Fruit fly (Drosophila melanogaster): ENCODE measurements around the gene CIA30.

The CIA30 gene

DNA sequence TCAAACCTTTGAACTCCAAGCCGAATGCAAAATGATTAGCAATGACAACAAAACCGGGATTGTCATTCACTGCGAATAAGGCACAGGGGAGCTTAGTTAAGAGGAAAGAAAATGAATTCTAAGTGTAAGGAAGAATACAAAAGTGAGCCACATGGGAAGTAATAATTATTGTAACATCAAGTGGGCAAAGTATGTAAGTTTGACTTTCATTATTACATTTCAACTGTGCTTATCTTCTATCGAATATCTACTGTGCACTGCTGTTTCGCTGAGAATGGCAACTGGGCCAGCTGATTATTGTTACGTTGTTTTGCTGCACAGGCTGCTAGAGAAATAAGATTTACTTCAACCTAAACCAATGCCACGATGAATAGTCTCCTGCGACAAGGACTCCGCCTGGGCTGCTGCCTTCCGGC is at the start of gene CIA30, which contains the start of gene CG7601:
Gene CIA30 (plus strand): TSS at position 288 of the 416 bp plus-strand sequence.
Gene CG7601 (minus strand): TSS at position 68 of the 416 bp plus-strand sequence.
- peak; percentile 99 for TF ChIP-seq br (GFP tag; optimal IDR thresholded peaks at IDR 0.05)
- peak; percentile 98 for TF ChIP-seq Dfd (GFP tag; optimal IDR thresholded peaks at IDR 0.05)
- TF ChIP-seq Hr78 (GFP tag; optimal IDR thresholded peaks at IDR 0.05), result no peak
- TF ChIP-seq GATAd (GFP tag; optimal IDR thresholded peaks at IDR 0.05), result peak; percentile 94
- TF ChIP-seq brk (GFP tag; optimal IDR thresholded peaks at IDR 0.05), result no peak
- no peak for TF ChIP-seq tai (GFP tag; optimal IDR thresholded peaks at IDR 0.05)
- TF ChIP-seq CG32264 (GFP tag; optimal IDR thresholded peaks at IDR 0.05), result peak; percentile 98
- TF ChIP-seq OdsH (GFP tag; optimal IDR thresholded peaks at IDR 0.05), result peak; percentile 98
- peak; percentile 98 for TF ChIP-seq Jra (GFP tag; optimal IDR thresholded peaks at IDR 0.05)
- no peak for TF ChIP-seq N (GFP tag; optimal IDR thresholded peaks at IDR 0.05)
- peak; percentile 99 for TF ChIP-seq rgr (GFP tag; optimal IDR thresholded peaks at IDR 0.05)
- no peak for TF ChIP-seq pan (optimal IDR thresholded peaks at IDR 0.05)
- peak; percentile 99 for TF ChIP-seq Hnf4 (GFP tag; optimal IDR thresholded peaks at IDR 0.05)
- peak; percentile 100 for TF ChIP-seq woc (GFP tag; optimal IDR thresholded peaks at IDR 0.05)
- TF ChIP-seq CG9705 (GFP tag; optimal IDR thresholded peaks at IDR 0.05), result peak; percentile 99
- no peak for TF ChIP-seq CrebA (GFP tag; optimal IDR thresholded peaks at IDR 0.05; ENCODE audit: borderline replicate concordance)
- TF ChIP-seq HLH106 (tag; optimal IDR thresholded peaks at IDR 0.05), result peak; percentile 99
- TF ChIP-seq Mio (GFP tag; optimal IDR thresholded peaks at IDR 0.05), result peak; percentile 93
- TF ChIP-seq Myc (optimal IDR thresholded peaks at IDR 0.05), result no peak
- no peak for TF ChIP-seq usp (GFP tag; optimal IDR thresholded peaks at IDR 0.05)
- no peak for TF ChIP-seq lola (GFP tag; optimal IDR thresholded peaks at IDR 0.05)
- peak; percentile 99 for TF ChIP-seq ey (GFP tag; optimal IDR thresholded peaks at IDR 0.05)
- TF ChIP-seq fru (GFP tag; optimal IDR thresholded peaks at IDR 0.05), result peak; percentile 99
- peak; percentile 96 to 99 for TF ChIP-seq foxo (GFP tag; optimal IDR thresholded peaks at IDR 0.05)
- TF ChIP-seq h (GFP tag; optimal IDR thresholded peaks at IDR 0.05), result peak; percentile 99
- TF ChIP-seq jim (GFP tag; optimal IDR thresholded peaks at IDR 0.05), result peak; percentile 96
- peak; percentile 95 for TF ChIP-seq dsf (GFP tag; optimal IDR thresholded peaks at IDR 0.05; ENCODE audit: borderline replicate concordance)
- no peak for TF ChIP-seq Vsx2 (GFP tag; optimal IDR thresholded peaks at IDR 0.05; ENCODE audit: partially characterized antibody)
- no peak for TF ChIP-seq Abd-B (GFP tag; optimal IDR thresholded peaks at IDR 0.05)
- TF ChIP-seq dmrt93B (GFP tag; optimal IDR thresholded peaks at IDR 0.05), result peak; percentile 99
- peak; percentile 96 for TF ChIP-seq psq (GFP tag; optimal IDR thresholded peaks at IDR 0.05)
- peak; percentile 98 for TF ChIP-seq Hr83 (GFP tag; optimal IDR thresholded peaks at IDR 0.05; ENCODE audit: poor library complexity, severe bottlenecking)
- peak; percentile 96 for TF ChIP-seq sage (GFP tag; optimal IDR thresholded peaks at IDR 0.05)
- TF ChIP-seq Sp1 (GFP tag; optimal IDR thresholded peaks at IDR 0.05), result peak; percentile 98
- TF ChIP-seq Dif (GFP tag; optimal IDR thresholded peaks at IDR 0.05; ENCODE audit: partially characterized antibody), result no peak
- no peak for TF ChIP-seq dl (GFP tag; optimal IDR thresholded peaks at IDR 0.05; ENCODE audit: insufficient read depth in 1 of 2, partially characterized antibody in 2 of 2)
- peak; percentile 85 for TF ChIP-seq Rel (GFP tag; optimal IDR thresholded peaks at IDR 0.05)
- peak; percentile 93 for TF ChIP-seq Rel (tag; optimal IDR thresholded peaks at IDR 0.05)
- peak; percentile 98 for TF ChIP-seq sv (GFP tag; optimal IDR thresholded peaks at IDR 0.05)

DNA sequence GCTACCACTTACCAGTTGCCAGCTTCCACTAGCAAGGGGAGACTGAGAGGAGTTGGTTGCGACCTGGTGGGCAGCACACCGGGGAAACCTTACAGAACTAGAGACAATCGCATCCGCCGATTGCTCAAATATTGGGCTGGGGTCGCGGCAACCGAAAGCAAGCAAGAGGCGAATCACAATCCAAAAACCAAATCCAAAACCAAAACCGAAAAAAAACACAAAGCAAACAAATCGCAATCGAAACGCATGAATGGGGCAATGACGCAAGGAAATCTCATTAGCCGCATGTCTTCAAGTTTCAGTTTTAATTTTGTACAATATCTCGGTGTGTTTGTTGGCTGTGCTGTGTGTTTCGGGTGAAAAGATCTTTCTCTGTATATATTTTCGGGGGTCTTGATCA is 47.6 kb upstream of the CIA30 start, which contains the start of gene Obp99c:
Gene Obp99c (minus strand): TSS at position 101 of the 400 bp plus-strand sequence.
- TF ChIP-seq Sp1 (GFP tag; optimal IDR thresholded peaks at IDR 0.05) (no peak), psq (GFP tag; optimal IDR thresholded peaks at IDR 0.05) (no peak), h (GFP tag; optimal IDR thresholded peaks at IDR 0.05) (no peak), Rel (GFP tag; optimal IDR thresholded peaks at IDR 0.05) (no peak), Rel (tag; optimal IDR thresholded peaks at IDR 0.05) (no peak), Mio (GFP tag; optimal IDR thresholded peaks at IDR 0.05) (no peak), Vsx2 (GFP tag; optimal IDR thresholded peaks at IDR 0.05; ENCODE audit: partially characterized antibody) (no peak), usp (GFP tag; optimal IDR thresholded peaks at IDR 0.05) (no peak), woc (GFP tag; optimal IDR thresholded peaks at IDR 0.05) (no peak), N (GFP tag; optimal IDR thresholded peaks at IDR 0.05) (no peak), CG9705 (GFP tag; optimal IDR thresholded peaks at IDR 0.05) (no peak)

Measured in whole organism, wandering third instar larva.